Worm (Caenorhabditis elegans): Measurements from ENCODE around the gene inx-11.

- TF ChIP-seq ceh-82 (tag; optimal IDR thresholded peaks at IDR 0.05): no peak
- no peak for TF ChIP-seq ceh-16 (tag; optimal IDR thresholded peaks at IDR 0.05)
- no peak for TF ChIP-seq R02D3.7 (tag; optimal IDR thresholded peaks at IDR 0.05)
- peak; percentile 79 for TF ChIP-seq egl-27 (tag; optimal IDR thresholded peaks at IDR 0.05)
- TF ChIP-seq unc-39 (tag; optimal IDR thresholded peaks at IDR 0.05): no peak
Measured at ce11 chrV:12465399-12465798, 21.6 kb upstream of the inx-11 start.
